Worm (Caenorhabditis elegans) whole organism, early embryonic: Measurements from ENCODE around the gene gex-3.

Source experiments
- F13C5.2 ChIP-seq: sonication (generic microtip); optimal IDR thresholded peaks from 2 replicates; lab custom pipeline; 2017; ENCODE audit warnings: mild to moderate bottlenecking, missing genetic modification characterization, inconsistent platforms, missing compliant biosample characterization
- aly-1 ChIP-seq: sonication (generic microtip); optimal IDR thresholded peaks from 2 replicates; lab custom pipeline; 2016; ENCODE audit warnings: missing genetic modification characterization, missing compliant biosample characterization
- ama-1 ChIP-seq: fragments of 150-350 bp; optimal IDR thresholded peaks from 2 replicates; lab custom pipeline; 2014
- ceh-13 ChIP-seq: fragments of 200-800 bp; sonication (Bioruptor generic); optimal IDR thresholded peaks from 2 replicates; lab custom pipeline; 2018; ENCODE audit warnings: mild to moderate bottlenecking, missing genetic modification characterization, missing compliant biosample characterization
- ceh-36 ChIP-seq: sonication (generic microtip); optimal IDR thresholded peaks from 2 replicates; lab custom pipeline; 2016; ENCODE audit warnings: missing genetic modification characterization, inconsistent platforms, missing compliant biosample characterization
- ets-7 ChIP-seq: sonication (generic microtip); optimal IDR thresholded peaks from 2 replicates; lab custom pipeline; 2016; ENCODE audit warnings: missing genotype, missing genetic modification characterization, missing compliant biosample characterization
- flt-1 ChIP-seq: fragments of 200-800 bp; sonication (Bioruptor generic); IDR thresholded peaks from 2 replicates; pipeline ENCODE4 v1.3.6; 2022; ENCODE audit warnings: missing genetic modification characterization, missing compliant biosample characterization
- hmg-4 ChIP-seq: fragments of 200-800 bp; sonication (Bioruptor generic); optimal IDR thresholded peaks from 2 replicates; lab custom pipeline; 2018; ENCODE audit warnings: mild to moderate bottlenecking, missing genetic modification characterization, missing compliant biosample characterization
- pes-1 ChIP-seq: fragments of 200-800 bp; sonication (Bioruptor generic); IDR thresholded peaks from 2 replicates; pipeline ENCODE4 v1.3.6; 2022; ENCODE audit warnings: missing genetic modification reagents, missing genetic modification characterization, missing compliant biosample characterization
- scrt-1 ChIP-seq: fragments of 200-800 bp; sonication (Bioruptor generic); IDR thresholded peaks from 2 replicates; pipeline ENCODE4 v1.3.6; 2022; ENCODE audit warnings: missing genetic modification characterization, missing compliant biosample characterization
- sea-1 ChIP-seq: fragments of 200-800 bp; sonication (Bioruptor generic); conservative IDR thresholded peaks from 2 replicates; pipeline ENCODE4 v1.3.6; 2022; ENCODE audit warnings: missing genetic modification characterization, missing compliant biosample characterization
- tbx-11 ChIP-seq: fragments of 200-800 bp; sonication (Bioruptor generic); IDR thresholded peaks from 2 replicates; pipeline ENCODE4 v1.3.6; 2022; ENCODE audit warnings: missing genetic modification characterization, missing compliant biosample characterization
- tra-4 ChIP-seq: sonication (generic microtip); optimal IDR thresholded peaks from 2 replicates; lab custom pipeline; 2017; ENCODE audit warnings: missing genetic modification characterization, missing compliant biosample characterization

DNA sequence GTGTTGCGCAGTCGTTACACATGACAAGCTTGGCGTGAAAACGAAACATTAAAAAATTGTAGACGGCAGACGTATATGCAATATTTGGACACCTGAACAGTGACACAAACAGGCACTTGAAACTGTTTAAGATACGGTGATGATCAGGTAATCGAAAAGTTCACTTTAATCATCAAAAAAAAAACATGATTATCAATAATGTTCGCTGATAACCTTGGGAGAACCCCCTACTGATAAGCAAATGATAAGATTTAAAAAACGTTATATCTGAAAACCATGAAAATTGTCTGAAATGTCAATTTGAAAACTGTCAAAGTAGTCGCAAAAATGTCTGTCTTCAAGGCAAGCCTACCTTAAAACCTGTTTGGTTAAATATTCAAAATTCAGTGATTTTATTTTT lies 4.2 kb upstream of the gex-3 start:
- TF ChIP-seq ceh-36 (tag; lab: Kevin White, UChicago) (no peak), flt-1 (GFP tag; lab: Robert Waterston, UW) (no peak), ets-7 (no peak), tbx-11 (GFP tag; lab: Robert Waterston, UW) (no peak), pes-1 (GFP tag; lab: Robert Waterston, UW) (no peak), ama-1 (lab: Kevin White, UChicago) (no peak), F13C5.2 (tag; lab: Kevin White, UChicago) (no peak), hmg-4 (GFP tag; lab: Kevin White, UChicago) (no peak), aly-1 (tag; lab: Kevin White, UChicago) (no peak), scrt-1 (GFP tag; lab: Robert Waterston, UW) (no peak), sea-1 (no peak), ceh-13 (GFP tag; lab: Kevin White, UChicago) (no peak), tra-4 (tag; lab: Kevin White, UChicago) (no peak)
